Worm (Caenorhabditis elegans): ENCODE measurements around the gene pqn-41.

DNA sequence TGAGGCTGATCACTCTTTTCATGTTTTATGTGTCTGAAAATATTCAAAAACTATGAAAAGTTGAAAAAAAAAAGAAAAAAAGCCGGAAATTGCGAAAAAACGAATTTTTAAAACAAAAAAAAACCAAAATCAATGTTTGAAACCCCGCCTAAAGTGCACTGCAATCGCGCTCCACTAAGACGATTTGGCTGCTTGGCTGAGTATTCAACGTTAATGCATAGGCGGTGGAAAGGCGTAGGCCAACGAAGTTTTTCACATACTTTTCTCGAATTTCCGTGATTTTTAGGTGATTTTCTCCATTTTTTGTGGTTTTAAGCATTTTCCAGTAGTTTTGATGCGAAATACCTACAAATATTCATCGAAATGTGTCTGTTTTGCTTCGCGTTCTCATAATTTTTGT, 44.5 kb downstream of the pqn-41 start, which contains the start of the genes polh-1 and rps-22:
- TF ChIP-seq dao-5 (tag; optimal IDR thresholded peaks at IDR 0.05) (no peak), him-1 (tag; optimal IDR thresholded peaks at IDR 0.05) (no peak), W03F9.2 (tag; optimal IDR thresholded peaks at IDR 0.05) (peak; percentile 94)
